Fruit fly (Drosophila melanogaster) whole organism, embryonic: ENCODE measurements around the gene Tomosyn.

Experiments used
- Antp ChIP-seq: fragments of 200-800 bp; sonication (Bioruptor generic); optimal IDR thresholded peaks from 3 replicates; lab custom pipeline; 2016; ENCODE audit warnings: missing biosample characterization, missing genetic modification characterization
- B-H1 ChIP-seq: fragments of 200-800 bp; sonication (Bioruptor generic); IDR thresholded peaks from 3 replicates; pipeline ENCODE4 v1.3.6; 2022; ENCODE audit warnings: missing biosample characterization, missing genetic modification characterization
- BtbVII ChIP-seq: fragments of 200-800 bp; sonication (Bioruptor generic); optimal IDR thresholded peaks from 3 replicates; lab custom pipeline; 2017; ENCODE audit warnings: missing biosample characterization, mild to moderate bottlenecking, missing genetic modification characterization
- CG10565 ChIP-seq: fragments of 200-800 bp; sonication (Bioruptor generic); optimal IDR thresholded peaks from 3 replicates; lab custom pipeline; 2016; ENCODE audit warnings: missing biosample characterization, mild to moderate bottlenecking, missing genetic modification characterization
- CG11398 ChIP-seq: fragments of 200-800 bp; sonication (Bioruptor generic); optimal IDR thresholded peaks from 2 replicates; lab custom pipeline; 2016; ENCODE audit warnings: missing biosample characterization, missing genetic modification characterization
- CG11723 ChIP-seq: fragments of 200-800 bp; sonication (Bioruptor generic); optimal IDR thresholded peaks from 2 replicates; lab custom pipeline; 2017; ENCODE audit warnings: missing biosample characterization, mild to moderate bottlenecking, missing genetic modification characterization
- CG12155 ChIP-seq: fragments of 200-800 bp; sonication (Bioruptor generic); optimal IDR thresholded peaks from 3 replicates; lab custom pipeline; 2016; ENCODE audit warnings: missing biosample characterization, missing genetic modification characterization
- CG12942 ChIP-seq: fragments of 200-800 bp; sonication (Bioruptor generic); optimal IDR thresholded peaks from 3 replicates; lab custom pipeline; 2016; ENCODE audit warnings: missing biosample characterization, missing genetic modification characterization
- CG13624 ChIP-seq: fragments of 200-800 bp; sonication (Bioruptor generic); optimal IDR thresholded peaks from 2 replicates; lab custom pipeline; 2016; ENCODE audit warnings: missing biosample characterization, missing genetic modification characterization
- CG14667 ChIP-seq: fragments of 200-800 bp; sonication (Bioruptor generic); IDR thresholded peaks from 2 replicates; pipeline ENCODE4 v1.3.6; 2022; ENCODE audit warnings: missing biosample characterization, missing genetic modification characterization
- CG14860 ChIP-seq: fragments of 200-800 bp; sonication (Bioruptor generic); IDR thresholded peaks from 3 replicates; pipeline ENCODE4 v1.3.6; 2022; ENCODE audit warnings: missing biosample characterization, missing genetic modification characterization; ENCODE audit not compliant: partially characterized antibody
- CG14965 ChIP-seq: fragments of 200-800 bp; sonication (Bioruptor generic); optimal IDR thresholded peaks from 2 replicates; lab custom pipeline; 2016; ENCODE audit warnings: missing biosample characterization, missing genetic modification characterization, borderline replicate concordance
- CG17829 ChIP-seq: fragments of 200-800 bp; optimal IDR thresholded peaks from 2 replicates; lab custom pipeline; 2019; ENCODE audit warnings: missing biosample characterization, mild to moderate bottlenecking, missing genetic modification characterization, moderate library complexity
- CG18599 ChIP-seq: fragments of 200-800 bp; sonication (Bioruptor generic); optimal IDR thresholded peaks from 3 replicates; lab custom pipeline; 2017; ENCODE audit warnings: missing biosample characterization, missing genetic modification characterization, mild to moderate bottlenecking, moderate library complexity, missing genetic modification reagents
- CG30403 ChIP-seq: fragments of 200-800 bp; sonication (Bioruptor generic); optimal IDR thresholded peaks from 3 replicates; lab custom pipeline; 2016; ENCODE audit warnings: missing biosample characterization, missing genetic modification characterization
- CG3163 ChIP-seq: fragments of 200-800 bp; sonication (Bioruptor generic); optimal IDR thresholded peaks from 3 replicates; lab custom pipeline; 2016; ENCODE audit warnings: missing biosample characterization, missing genetic modification characterization
- CG4424 ChIP-seq: fragments of 200-800 bp; sonication (Bioruptor generic); optimal IDR thresholded peaks from 3 replicates; lab custom pipeline; 2016; ENCODE audit warnings: missing biosample characterization, missing genetic modification characterization
- CG4707 ChIP-seq: fragments of 200-800 bp; sonication (Bioruptor generic); optimal IDR thresholded peaks from 2 replicates; lab custom pipeline; 2018; ENCODE audit warnings: missing biosample characterization, mild to moderate bottlenecking, missing genetic modification characterization, moderate library complexity
- CG7372 ChIP-seq: fragments of 200-800 bp; sonication (Bioruptor generic); IDR thresholded peaks from 2 replicates; pipeline ENCODE4 v1.3.6; 2022; ENCODE audit warnings: missing biosample characterization, missing genetic modification characterization
- CG7745 ChIP-seq: fragments of 200-800 bp; sonication (Bioruptor generic); optimal IDR thresholded peaks from 2 replicates; lab custom pipeline; 2018; ENCODE audit warnings: missing biosample characterization, mild to moderate bottlenecking, missing genetic modification characterization, moderate library complexity
- Eip74EF ChIP-seq, 2 experiments: fragments of 200-800 bp in 1 of 2; fragments of >200 bp in 1 of 2; sonication (Bioruptor generic) in 1 of 2; optimal IDR thresholded peaks; 2 replicates each; lab custom pipeline; 2017 to 2019; ENCODE audit warnings: missing biosample characterization in 2 of 2, missing genetic modification characterization in 2 of 2, mild to moderate bottlenecking in 1 of 2, moderate library complexity in 1 of 2
- HLHmδ ChIP-seq: fragments of 200-800 bp; sonication (Bioruptor generic); optimal IDR thresholded peaks from 2 replicates; lab custom pipeline; 2018; ENCODE audit warnings: missing biosample characterization, mild to moderate bottlenecking, missing genetic modification characterization, moderate library complexity
- MTF-1 ChIP-seq: fragments of 200-800 bp; sonication (Bioruptor generic); optimal IDR thresholded peaks from 2 replicates; lab custom pipeline; 2018; ENCODE audit warnings: missing biosample characterization, mild to moderate bottlenecking, missing genetic modification characterization, borderline replicate concordance
- Meics ChIP-seq: fragments of 200-800 bp; sonication (Bioruptor generic); optimal IDR thresholded peaks from 2 replicates; lab custom pipeline; 2017; ENCODE audit warnings: missing biosample characterization, mild to moderate bottlenecking, missing genetic modification characterization
- Side ChIP-seq: fragments of 200-800 bp; sonication (Bioruptor generic); optimal IDR thresholded peaks from 2 replicates; lab custom pipeline; 2016; ENCODE audit warnings: missing biosample characterization, missing genetic modification characterization
- Spps ChIP-seq: fragments of 200-800 bp; sonication (Bioruptor generic); optimal IDR thresholded peaks from 2 replicates; lab custom pipeline; 2018; ENCODE audit warnings: missing biosample characterization, mild to moderate bottlenecking, missing genetic modification characterization
- abd-A ChIP-seq: fragments of 200-800 bp; sonication (Bioruptor generic); optimal IDR thresholded peaks from 3 replicates; lab custom pipeline; 2019; ENCODE audit warnings: missing biosample characterization, mild to moderate bottlenecking, missing genetic modification characterization, moderate library complexity
- ci ChIP-seq: fragments of 200-800 bp; sonication (Bioruptor generic); IDR thresholded peaks from 3 replicates; pipeline ENCODE4 v1.3.6; 2022; ENCODE audit warnings: missing biosample characterization, missing genetic modification characterization
- ems ChIP-seq: fragments of 200-800 bp; sonication (Bioruptor generic); optimal IDR thresholded peaks from 3 replicates; lab custom pipeline; 2016; ENCODE audit warnings: missing biosample characterization, missing genetic modification characterization
- en ChIP-seq: fragments of 200-800 bp; sonication (Bioruptor generic); optimal IDR thresholded peaks from 2 replicates; lab custom pipeline; 2016; ENCODE audit warnings: missing biosample characterization, missing genetic modification characterization
- eve ChIP-seq, 2 experiments: fragments of >200 bp; optimal IDR thresholded peaks; 2 replicates each; lab custom pipeline; 2017; ENCODE audit warnings: missing biosample characterization in 2 of 2, missing genetic modification characterization in 2 of 2
- fd102C ChIP-seq: fragments of 200-800 bp; sonication (Bioruptor generic); optimal IDR thresholded peaks from 2 replicates; lab custom pipeline; 2018; ENCODE audit warnings: missing biosample characterization, mild to moderate bottlenecking, missing genetic modification characterization, moderate library complexity
- fu2 ChIP-seq: fragments of 200-800 bp; sonication (Bioruptor generic); optimal IDR thresholded peaks from 2 replicates; lab custom pipeline; 2016; ENCODE audit warnings: missing biosample characterization, missing genetic modification characterization
- h ChIP-seq: fragments of >200 bp; optimal IDR thresholded peaks from 2 replicates; lab custom pipeline; 2017
- ham ChIP-seq: fragments of 200-800 bp; sonication (Bioruptor generic); IDR thresholded peaks from 2 replicates; pipeline ENCODE4 v1.3.6; 2022; ENCODE audit warnings: missing biosample characterization, missing genetic modification characterization
- hbn ChIP-seq: fragments of 200-800 bp; sonication (Bioruptor generic); IDR thresholded peaks from 2 replicates; pipeline ENCODE4 v1.3.6; 2022; ENCODE audit warnings: missing biosample characterization, missing genetic modification characterization; ENCODE audit not compliant: partially characterized antibody
- lbe ChIP-seq: fragments of 200-800 bp; sonication (Bioruptor generic); optimal IDR thresholded peaks from 2 replicates; lab custom pipeline; 2016; ENCODE audit warnings: missing biosample characterization, mild to moderate bottlenecking, missing genetic modification characterization
- lilli ChIP-seq: fragments of 200-800 bp; sonication (Bioruptor generic); optimal IDR thresholded peaks from 3 replicates; lab custom pipeline; 2016; ENCODE audit warnings: missing biosample characterization, missing genetic modification characterization
- luna ChIP-seq: fragments of 200-800 bp; sonication (Bioruptor generic); optimal IDR thresholded peaks from 2 replicates; lab custom pipeline; 2016; ENCODE audit warnings: missing biosample characterization, missing genetic modification characterization
- oc ChIP-seq: fragments of 200-800 bp; sonication (Bioruptor generic); optimal IDR thresholded peaks from 2 replicates; lab custom pipeline; 2018; ENCODE audit warnings: missing biosample characterization, mild to moderate bottlenecking, missing genetic modification characterization, moderate library complexity
- otp ChIP-seq: fragments of 200-800 bp; sonication (Bioruptor generic); IDR thresholded peaks from 3 replicates; pipeline ENCODE4, ENCODE4 v1.3.6; 2022; ENCODE audit warnings: missing biosample characterization, missing genetic modification characterization
- p53 ChIP-seq: fragments of 200-800 bp; sonication (Bioruptor generic); optimal IDR thresholded peaks from 2 replicates; lab custom pipeline; 2016; ENCODE audit warnings: missing biosample characterization, missing genetic modification characterization
- pb ChIP-seq: fragments of 200-800 bp; sonication (Bioruptor generic); optimal IDR thresholded peaks from 3 replicates; lab custom pipeline; 2016; ENCODE audit warnings: missing biosample characterization, missing genetic modification characterization
- sima ChIP-seq: fragments of 200-800 bp; sonication (Bioruptor generic); optimal IDR thresholded peaks from 2 replicates; lab custom pipeline; 2016; ENCODE audit warnings: missing biosample characterization, missing genetic modification characterization
- ssp ChIP-seq: fragments of 200-800 bp; sonication (Bioruptor generic); IDR thresholded peaks from 2 replicates; pipeline ENCODE4 v1.3.6; 2022; ENCODE audit warnings: missing biosample characterization, missing genetic modification characterization
- stwl ChIP-seq: fragments of 200-800 bp; sonication (Bioruptor generic); optimal IDR thresholded peaks from 3 replicates; lab custom pipeline; 2018; ENCODE audit warnings: missing biosample characterization, mild to moderate bottlenecking, missing genetic modification characterization, moderate library complexity
- unc-4 ChIP-seq: fragments of 200-800 bp; sonication (Bioruptor generic); IDR thresholded peaks from 2 replicates; pipeline ENCODE4 v1.3.6; 2022; ENCODE audit warnings: missing biosample characterization, missing genetic modification characterization; ENCODE audit not compliant: partially characterized antibody
- usp ChIP-seq: fragments of >200 bp; optimal IDR thresholded peaks from 2 replicates; lab custom pipeline; 2017; ENCODE audit warnings: missing biosample characterization, missing genetic modification characterization
- vvl ChIP-seq: fragments of 200-800 bp; sonication (Bioruptor generic); IDR thresholded peaks from 2 replicates; pipeline ENCODE4 v1.3.6; 2022; ENCODE audit warnings: missing biosample characterization, missing genetic modification characterization
- wek ChIP-seq: fragments of 200-800 bp; sonication (Bioruptor generic); optimal IDR thresholded peaks from 3 replicates; lab custom pipeline; 2018; ENCODE audit warnings: missing biosample characterization, mild to moderate bottlenecking, missing genetic modification characterization, moderate library complexity

Tomosyn gene

DNA sequence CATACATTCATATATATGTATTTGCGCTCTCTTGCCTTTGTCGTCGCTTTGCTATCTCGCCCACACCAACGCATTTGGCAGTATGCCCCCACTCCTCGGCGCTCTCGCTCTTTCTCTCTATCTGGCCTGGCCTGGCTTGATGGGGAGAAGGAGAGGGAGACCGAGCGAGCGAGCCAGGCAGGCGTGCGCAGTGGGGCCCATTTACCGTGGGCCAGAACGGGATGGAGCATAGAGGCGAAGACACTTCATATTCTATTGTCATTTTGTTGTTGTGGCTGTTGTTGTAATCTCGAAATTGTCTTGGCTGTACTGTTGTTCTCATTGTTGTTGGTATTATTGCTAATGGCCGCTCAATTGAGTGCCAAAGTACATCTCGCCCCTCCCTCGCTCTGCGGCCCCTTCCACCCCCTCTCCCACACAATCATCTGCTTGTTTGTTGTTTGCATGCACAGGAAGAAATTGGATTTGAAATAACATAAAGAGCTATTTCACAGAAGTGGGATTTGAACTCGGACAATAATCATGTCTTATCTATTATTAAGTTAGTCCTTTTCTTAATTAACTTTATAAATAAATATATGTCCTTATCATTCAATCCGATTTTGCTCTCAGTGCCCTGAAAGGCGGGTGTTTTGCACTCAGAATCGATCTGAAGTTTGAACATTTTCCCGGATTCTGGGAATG, 33.8 kb downstream of the Tomosyn start (continued):
- TF ChIP-seq abd-A (tag; lab: Kevin White, UChicago) (peak; percentile 79), Antp (GFP tag; lab: Kevin White, UChicago) (peak; percentile 4), en (GFP tag; lab: Kevin White, UChicago) (no peak), h (lab: Kevin White, UChicago) (no peak), CG13624 (no peak), CG4707 (GFP tag; lab: Kevin White, UChicago) (peak; percentile 59), otp (GFP tag; lab: Robert Waterston, UW) (peak; percentile 89), eve (GFP tag; optimal IDR thresholded peaks at IDR 0.05; lab: Kevin White, UChicago) (peak in 1 of 2 experiments; percentile 90), ssp (GFP tag; lab: Robert Waterston, UW) (peak; percentile 82; the same call in 1 of the 2 replicates), Spps (tag; lab: Kevin White, UChicago) (peak; percentile 80), usp (GFP tag; lab: Kevin White, UChicago) (no peak), MTF-1 (GFP tag; lab: Kevin White, UChicago) (peak; percentile 73), CG11398 (GFP tag; lab: Kevin White, UChicago) (no peak), fu2 (GFP tag; lab: Kevin White, UChicago) (peak; percentile 34), CG7372 (peak; percentile 89), CG4424 (peak; percentile 83), CG30403 (peak; percentile 92), wek (peak; percentile 57), stwl (tag; lab: Kevin White, UChicago) (peak; percentile 37), vvl (GFP tag; lab: Robert Waterston, UW) (peak; percentile 94), p53 (no peak), Eip74EF (GFP tag; optimal IDR thresholded peaks at IDR 0.05; lab: Kevin White, UChicago) (peak in 1 of 2 experiments; percentile 74), CG17829 (peak; percentile 90), ems (GFP tag; lab: Kevin White, UChicago) (peak; percentile 51), hbn (no peak), BtbVII (peak; percentile 87), unc-4 (GFP tag; lab: Robert Waterston, UW) (0 out of 2 replicates have a peak, but pooled peaks have one; percentile 33), oc (tag; lab: Kevin White, UChicago) (peak; percentile 71), Side (GFP tag; lab: Kevin White, UChicago) (peak; percentile 34), CG14667 (GFP tag; lab: Robert Waterston, UW) (peak; percentile 91), CG14860 (GFP tag; lab: Robert Waterston, UW) (no peak), CG18599 (peak; percentile 90), sima (no peak), luna (no peak), ham (peak; percentile 70), ci (GFP tag; lab: Robert Waterston, UW) (peak; percentile 91), CG12155 (GFP tag; lab: Kevin White, UChicago) (peak; percentile 88), lilli (GFP tag; lab: Kevin White, UChicago) (peak; percentile 80), CG10565 (peak; percentile 6), Meics (GFP tag; lab: Kevin White, UChicago) (peak; percentile 91), CG12942 (peak; percentile 84), CG7745 (peak; percentile 23), CG3163 (GFP tag; lab: Kevin White, UChicago) (no peak), lbe (GFP tag; lab: Kevin White, UChicago) (peak; percentile 82), pb (peak; percentile 16), CG11723 (GFP tag; lab: Kevin White, UChicago) (peak; percentile 67), CG14965 (GFP tag; lab: Kevin White, UChicago) (no peak), B-H1 (GFP tag; lab: Robert Waterston, UW) (peak; percentile 83), fd102C (GFP tag; lab: Kevin White, UChicago) (peak; percentile 37), HLHmδ (GFP tag; lab: Kevin White, UChicago) (no peak)
